Fruit fly (Drosophila melanogaster): ENCODE results near the gene CG13950.

CG13950 gene

DNA sequence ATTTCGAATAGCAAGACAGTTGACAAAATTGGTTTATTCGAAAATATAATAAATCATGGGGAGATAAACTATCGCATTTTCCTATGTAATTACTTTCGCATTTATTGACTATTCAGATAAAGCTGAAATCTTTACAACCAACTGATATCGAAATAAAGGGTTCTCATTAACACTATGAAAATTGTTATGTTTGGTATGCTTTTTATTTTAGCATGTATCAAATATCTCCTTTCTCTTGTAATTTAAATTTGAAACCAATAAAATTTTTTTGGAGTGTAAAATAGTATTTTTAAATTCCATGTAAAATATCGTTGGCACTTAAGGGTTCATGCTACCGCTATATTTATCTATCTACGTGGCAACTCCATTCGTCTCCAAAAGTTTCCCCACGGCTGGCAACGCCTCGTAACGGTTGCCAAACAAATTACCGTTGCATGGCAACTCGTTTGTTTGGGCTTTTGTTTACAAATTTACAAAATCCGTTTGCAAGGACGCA, 4.9 kb upstream of the CG13950 start, which contains the start of gene CG13949:
CG13949 (plus strand) TSS at position 286 of the 496 bp plus-strand sequence.
- TF ChIP-seq noc (tag; optimal IDR thresholded peaks at IDR 0.05), result peak; percentile 17

dm6 chr2L:856001-856400, 4.0 kb upstream of the CG13950 start:
- no peak for TF ChIP-seq noc (tag; optimal IDR thresholded peaks at IDR 0.05)

- peak; percentile 42 for TF ChIP-seq noc (tag; optimal IDR thresholded peaks at IDR 0.05)
Measured at dm6 chr2L:856690-857488, 3.1 kb upstream of the CG13950 start.

dm6 chr2L:857897-858517, 2.0 kb upstream of the CG13950 start:
- peak; percentile 15 for TF ChIP-seq noc (tag; optimal IDR thresholded peaks at IDR 0.05)

dm6 chr2L:865851-866250, 5.9 kb downstream of the CG13950 start:
- peak; percentile 96 for TF ChIP-seq noc (tag; optimal IDR thresholded peaks at IDR 0.05)

DNA sequence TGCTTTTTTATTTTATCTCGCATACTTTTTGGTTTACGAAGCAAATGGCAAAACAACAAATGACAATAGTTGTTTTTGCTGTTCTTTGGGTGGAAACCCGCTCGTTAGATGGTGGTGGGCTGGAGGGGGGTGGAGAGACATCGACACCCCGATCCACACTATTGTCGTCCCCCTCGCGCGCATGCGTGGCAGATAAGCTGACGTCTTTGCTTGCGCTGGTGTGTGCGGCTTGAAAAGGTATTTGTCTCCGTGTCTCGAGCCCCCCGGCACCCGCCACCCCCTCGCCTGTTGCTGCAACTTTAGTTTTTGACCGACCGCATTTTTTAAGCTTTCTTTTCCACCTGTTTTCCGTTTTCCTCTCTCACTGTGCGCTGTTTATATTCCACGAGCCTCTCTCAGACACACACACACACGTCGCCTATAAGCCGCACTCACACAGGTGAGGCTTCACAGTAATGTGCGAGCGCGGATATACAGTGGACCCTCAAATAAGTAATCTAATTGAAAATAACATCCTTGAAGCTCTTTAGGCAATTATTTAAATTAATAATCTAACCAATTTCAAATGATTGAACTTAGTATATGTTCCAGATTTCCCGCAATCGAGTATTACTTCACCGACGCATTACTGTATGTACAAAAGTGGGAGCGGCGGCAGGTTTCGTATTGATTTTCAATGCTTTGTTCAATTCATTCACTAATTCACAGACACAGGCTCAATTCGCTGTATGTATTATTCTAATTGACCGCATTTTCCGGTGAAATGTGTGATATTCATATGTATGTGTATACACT, 7.2 kb downstream of the CG13950 start:
- TF ChIP-seq noc (tag; optimal IDR thresholded peaks at IDR 0.05), result peak; percentile 94

dm6 chr2L:867899-868605, 8.1 kb downstream of the CG13950 start, which contains the start of gene aru:
TSS of gene aru (minus strand) at chr2L:868354.
- no peak for TF ChIP-seq noc (tag; optimal IDR thresholded peaks at IDR 0.05)

- no peak for TF ChIP-seq noc (tag; optimal IDR thresholded peaks at IDR 0.05)
Measured at dm6 chr2L:868961-869360, 9.0 kb downstream of the CG13950 start.

- TF ChIP-seq noc (tag; optimal IDR thresholded peaks at IDR 0.05), result no peak
Measured at dm6 chr2L:869497-870040, 9.6 kb downstream of the CG13950 start, which contains the start of gene dbe. TSS of gene dbe (minus strand) at chr2L:869857.

DNA sequence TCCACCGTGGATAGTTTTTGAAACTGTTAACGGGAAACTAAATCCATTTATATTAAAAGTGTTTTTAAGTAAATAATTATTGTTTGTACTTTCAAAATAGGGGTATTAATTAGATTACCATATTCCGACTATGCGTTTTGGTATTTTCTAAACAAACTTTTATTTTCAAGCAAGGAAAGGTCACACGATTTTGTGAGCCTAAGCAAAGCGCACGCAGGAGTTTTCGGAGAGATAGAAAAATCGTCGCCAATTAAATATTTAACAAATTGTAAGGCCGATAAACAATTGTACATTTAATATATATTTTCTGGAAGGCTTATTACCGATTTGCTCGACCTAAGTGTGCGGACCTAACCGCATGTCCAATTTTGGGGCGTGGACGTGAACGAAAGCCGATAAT, 10.3 kb downstream of the CG13950 start, which contains the start of gene PNUTS:
PNUTS (plus strand) TSS at position 181 of the 400 bp plus-strand sequence.
- TF ChIP-seq noc (tag; optimal IDR thresholded peaks at IDR 0.05), result no peak

dm6 chr2L:870749-871418, 10.9 kb downstream of the CG13950 start:
- no peak for TF ChIP-seq noc (tag; optimal IDR thresholded peaks at IDR 0.05)

dm6 chr2L:871419-871846, 11.4 kb downstream of the CG13950 start:
- no peak for TF ChIP-seq noc (tag; optimal IDR thresholded peaks at IDR 0.05)

- TF ChIP-seq noc (tag; optimal IDR thresholded peaks at IDR 0.05), result no peak
Measured at dm6 chr2L:873724-874504, 13.9 kb downstream of the CG13950 start.

DNA sequence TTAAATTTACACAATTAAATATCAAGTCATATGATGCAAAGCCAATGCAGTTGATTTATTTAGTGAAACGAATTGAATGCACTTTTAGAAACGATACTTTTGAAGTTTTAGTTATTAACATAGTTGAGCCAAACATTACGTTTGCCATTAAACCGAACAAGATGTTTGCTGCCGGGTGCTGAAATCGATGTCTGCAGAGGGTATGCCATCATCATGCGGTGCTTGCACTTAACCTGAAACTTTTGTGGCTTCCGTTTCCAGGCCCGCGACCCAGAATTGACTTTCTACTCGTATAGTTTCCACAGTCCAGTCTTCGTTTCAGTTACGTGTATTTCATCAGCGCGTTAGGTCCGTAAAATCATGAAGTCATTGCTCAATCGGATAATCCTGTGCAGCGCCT, 17.0 kb downstream of the CG13950 start, which contains the start of gene ninaA:
ninaA (plus strand) TSS at position 301 of the 400 bp plus-strand sequence.
- no peak for TF ChIP-seq noc (tag; optimal IDR thresholded peaks at IDR 0.05)
